Worm (Caenorhabditis elegans) whole organism, L4 larva: Measurements from ENCODE around the gene M7.12.

Source experiments
- R02D3.7 ChIP-seq: fragments of 150-350 bp; sonication (generic microtip); optimal IDR thresholded peaks from 3 replicates; lab custom pipeline; 2014; ENCODE audit warnings: missing biosample characterization, missing genetic modification characterization
- aha-1 ChIP-seq: fragments of 150-350 bp; peaks from one replicate; lab custom pipeline; 2014; ENCODE audit warnings: missing biosample characterization, missing genetic modification characterization
- ama-1 ChIP-seq: fragments of 150-350 bp; optimal IDR thresholded peaks from 2 replicates; lab custom pipeline; 2014; ENCODE audit warnings: inconsistent platforms, mixed read lengths
- ceh-82 ChIP-seq: sonication (generic microtip); optimal IDR thresholded peaks from 2 replicates; lab custom pipeline; 2017; ENCODE audit warnings: missing biosample characterization, missing genetic modification characterization
- egl-27 ChIP-seq: sonication (generic microtip); optimal IDR thresholded peaks from 3 replicates; lab custom pipeline; 2017; ENCODE audit warnings: missing biosample characterization, missing genetic modification reagents, missing genetic modification characterization
- egl-43 ChIP-seq: fragments of 200-800 bp; sonication (Bioruptor generic); IDR thresholded peaks from 2 replicates; pipeline ENCODE4 v1.3.6; 2022; ENCODE audit warnings: missing genetic modification reagents, missing genetic modification characterization, missing compliant biosample characterization
- hif-1 ChIP-seq, 2 experiments: sonication (generic microtip); optimal IDR thresholded peaks; 2 replicates each; lab custom pipeline; 2016 to 2017; ENCODE audit warnings: missing compliant biosample characterization in 2 of 2, missing genetic modification characterization in 2 of 2, missing genetic modification reagents in 2 of 2, missing genotype in 2 of 2, mild to moderate bottlenecking in 1 of 2
- mdt-29 ChIP-seq: fragments of 200-800 bp; sonication (Bioruptor generic); IDR thresholded peaks from 2 replicates; pipeline ENCODE4 v1.3.6; 2022; ENCODE audit warnings: missing genetic modification reagents, missing genetic modification characterization, missing compliant biosample characterization
- nhr-11 ChIP-seq: fragments of 150-350 bp; optimal IDR thresholded peaks from 2 replicates; lab custom pipeline; 2014; ENCODE audit warnings: missing biosample characterization, missing genetic modification characterization
- nhr-111 ChIP-seq: fragments of 200-800 bp; sonication (Bioruptor generic); optimal IDR thresholded peaks from 2 replicates; lab custom pipeline; 2018; ENCODE audit warnings: mild to moderate bottlenecking, missing genetic modification characterization, missing compliant biosample characterization
- nhr-6 ChIP-seq: fragments of 150-350 bp; optimal IDR thresholded peaks from 2 replicates; lab custom pipeline; 2014; ENCODE audit warnings: missing biosample characterization, missing genetic modification characterization
- pha-4 ChIP-seq, 2 experiments: fragments of 150-350 bp in 1 of 2; fragments of 200-800 bp in 1 of 2; sonication (Bioruptor generic) in 1 of 2; IDR thresholded peaks in 1 of 2; optimal IDR thresholded peaks in 1 of 2; 2 replicates each; pipeline versions ENCODE4 v1.3.6 to Lab custom; 2014 to 2022; ENCODE audit warnings: missing genetic modification characterization in 2 of 2, missing genetic modification reagents in 2 of 2, missing biosample characterization in 1 of 2, missing compliant biosample characterization in 1 of 2
- pqm-1 ChIP-seq: sonication (generic microtip); optimal IDR thresholded peaks from 2 replicates; lab custom pipeline; 2017; ENCODE audit warnings: missing biosample characterization, missing genetic modification characterization
- sdz-12 ChIP-seq: fragments of 200-800 bp; sonication (Bioruptor generic); optimal IDR thresholded peaks from 2 replicates; lab custom pipeline; 2018; ENCODE audit warnings: mild to moderate bottlenecking, missing genetic modification characterization, missing compliant biosample characterization
- unc-62 ChIP-seq, 3 experiments: fragments of 150-350 bp in 1 of 3; sonication (generic microtip); optimal IDR thresholded peaks in 2 of 3; peaks in 1 of 3; 1 replicate in 1 of 3; 2 replicates in 2 of 3; lab custom pipeline; 2014 to 2017; ENCODE audit warnings: missing biosample characterization in 3 of 3, missing genetic modification characterization in 3 of 3, missing genetic modification reagents in 3 of 3, missing genotype in 1 of 3
- zag-1 ChIP-seq: fragments of 150-350 bp; optimal IDR thresholded peaks from 2 replicates; lab custom pipeline; 2014; ENCODE audit warnings: missing biosample characterization, missing genetic modification characterization
- zfp-3 ChIP-seq: fragments of 200-800 bp; sonication (Bioruptor generic); conservative IDR thresholded peaks from 2 replicates; pipeline ENCODE4 v1.3.6; 2022; ENCODE audit warnings: missing genetic modification reagents, missing genetic modification characterization, missing compliant biosample characterization

M7.12 gene

ce11 chrIV:11051963-11052362 lies 45.8 kb downstream of the M7.12 start:
- TF ChIP-seq ama-1 (lab: Kevin White, UChicago) = no peak
- TF ChIP-seq pqm-1 (tag; lab: Kevin White, UChicago) = no peak
- peak in 1 of 2 experiments; percentile 91 for TF ChIP-seq unc-62 (GFP tag; optimal IDR thresholded peaks at IDR 0.05 in 1 of 2; lab: Kevin White, UChicago)
- TF ChIP-seq unc-62 (tag; optimal IDR thresholded peaks at IDR 0.05; lab: Kevin White, UChicago) = no peak
- TF ChIP-seq nhr-11 (tag; lab: Kevin White, UChicago) = no peak

ce11 chrIV:11049806-11050205 lies 48.0 kb downstream of the M7.12 start, which contains the start of gene F36H1.3:
Gene F36H1.3, plus strand, starts transcription at chrIV:11050128.
- no peak for TF ChIP-seq zfp-3 (GFP tag; lab: Robert Waterston, UW)
- TF ChIP-seq ama-1 (lab: Kevin White, UChicago) = no peak
- TF ChIP-seq aha-1 (tag; lab: Kevin White, UChicago) = peak; percentile 39
- TF ChIP-seq egl-43 (GFP tag; lab: Robert Waterston, UW) = no peak
- TF ChIP-seq unc-62 (GFP tag; optimal IDR thresholded peaks at IDR 0.05 in 1 of 2; lab: Kevin White, UChicago) = peak in 1 of 2 experiments; percentile 92
- TF ChIP-seq unc-62 (tag; optimal IDR thresholded peaks at IDR 0.05; lab: Kevin White, UChicago) = no peak
- TF ChIP-seq zag-1 (tag; lab: Kevin White, UChicago) = no peak
- no peak for TF ChIP-seq egl-27
- no peak for TF ChIP-seq ceh-82 (tag; lab: Kevin White, UChicago)
- TF ChIP-seq mdt-29 (GFP tag; lab: Robert Waterston, UW) = no peak
- TF ChIP-seq nhr-111 = no peak
- TF ChIP-seq nhr-6 (tag; lab: Kevin White, UChicago) = no peak
- TF ChIP-seq pha-4 (GFP tag; IDR thresholded peaks at IDR 0.05; lab: Robert Waterston, UW) = no peak
- no peak for TF ChIP-seq pha-4 (tag; optimal IDR thresholded peaks at IDR 0.05; lab: Kevin White, UChicago)

- TF ChIP-seq hif-1 (tag; optimal IDR thresholded peaks at IDR 0.05; lab: Kevin White, UChicago) = no peak
- no peak for TF ChIP-seq R02D3.7 (tag; lab: Kevin White, UChicago)
- TF ChIP-seq sdz-12 (GFP tag; lab: Kevin White, UChicago) = no peak
- TF ChIP-seq, all 104 proteins: peak for 0
Measured at ce11 chrIV:11048871-11049270, 48.9 kb downstream of the M7.12 start, which contains the start of gene F36H1.11. Gene F36H1.11, plus strand, starts transcription at chrIV:11049171.
